Fruit fly (Drosophila melanogaster) whole organism, embryonic: ENCODE results near the gene CG3224.

Source experiments
- Abd-B ChIP-seq: fragments of 200-800 bp; sonication (Bioruptor generic); optimal IDR thresholded peaks from 2 replicates; lab custom pipeline; 2018; ENCODE audit warnings: missing biosample characterization, mild to moderate bottlenecking, missing genetic modification characterization, moderate library complexity
- B-H2 ChIP-seq: fragments of 200-800 bp; sonication (Bioruptor generic); optimal IDR thresholded peaks from 2 replicates; lab custom pipeline; 2018; ENCODE audit warnings: missing biosample characterization, mild to moderate bottlenecking, missing genetic modification characterization
- BEAF-32 ChIP-seq: fragments of 200-800 bp; sonication (Bioruptor generic); optimal IDR thresholded peaks from 3 replicates; lab custom pipeline; 2017; ENCODE audit warnings: missing biosample characterization, missing genetic modification characterization, mild to moderate bottlenecking, moderate library complexity, missing genetic modification reagents
- Blimp-1 ChIP-seq: fragments of 200-800 bp; sonication (Bioruptor generic); optimal IDR thresholded peaks from 3 replicates; lab custom pipeline; 2018; ENCODE audit warnings: missing biosample characterization, missing genetic modification characterization, mild to moderate bottlenecking, moderate library complexity, missing genetic modification reagents
- CG10366 ChIP-seq: fragments of 200-800 bp; sonication (Bioruptor generic); IDR thresholded peaks from 2 replicates; pipeline ENCODE4 v1.3.6; 2022; ENCODE audit warnings: missing biosample characterization, missing genetic modification characterization
- CG10979 ChIP-seq: fragments of 200-800 bp; sonication (Bioruptor generic); optimal IDR thresholded peaks from 2 replicates; lab custom pipeline; 2018; ENCODE audit warnings: missing biosample characterization, mild to moderate bottlenecking, missing genetic modification characterization, moderate library complexity
- CG1233 ChIP-seq: fragments of 200-800 bp; sonication (Bioruptor generic); optimal IDR thresholded peaks from 4 replicates; lab custom pipeline; 2018; ENCODE audit warnings: missing biosample characterization, mild to moderate bottlenecking, missing genetic modification characterization
- CG13123 ChIP-seq: fragments of 200-800 bp; sonication (Bioruptor generic); optimal IDR thresholded peaks from 2 replicates; lab custom pipeline; 2016; ENCODE audit warnings: missing biosample characterization, missing genetic modification characterization
- CG13894 ChIP-seq: fragments of 200-800 bp; sonication (Bioruptor generic); optimal IDR thresholded peaks from 3 replicates; lab custom pipeline; 2018; ENCODE audit warnings: missing biosample characterization, mild to moderate bottlenecking, missing genetic modification characterization, moderate library complexity
- CG14667 ChIP-seq: fragments of 200-800 bp; sonication (Bioruptor generic); IDR thresholded peaks from 2 replicates; pipeline ENCODE4 v1.3.6; 2022; ENCODE audit warnings: missing biosample characterization, missing genetic modification characterization
- CG15601 ChIP-seq: fragments of 200-800 bp; sonication (Bioruptor generic); optimal IDR thresholded peaks from 3 replicates; lab custom pipeline; 2019; ENCODE audit warnings: missing biosample characterization, mild to moderate bottlenecking, missing genetic modification characterization, moderate library complexity
- CG17328 ChIP-seq: fragments of 200-800 bp; sonication (Bioruptor generic); IDR thresholded peaks from 2 replicates; pipeline ENCODE4 v1.3.6; 2022; ENCODE audit warnings: missing biosample characterization, missing genetic modification characterization
- CG18619 ChIP-seq: fragments of 200-800 bp; sonication (Bioruptor generic); optimal IDR thresholded peaks from 3 replicates; lab custom pipeline; 2017; ENCODE audit warnings: missing biosample characterization, mild to moderate bottlenecking, missing genetic modification characterization
- CG2116 ChIP-seq: fragments of 200-800 bp; sonication (Bioruptor generic); optimal IDR thresholded peaks from 3 replicates; lab custom pipeline; 2018; ENCODE audit warnings: missing biosample characterization, mild to moderate bottlenecking, missing genetic modification characterization
- CG2129 ChIP-seq: fragments of 200-800 bp; sonication (Bioruptor generic); IDR thresholded peaks from 2 replicates; pipeline ENCODE4 v1.3.6; 2022; ENCODE audit warnings: missing biosample characterization, missing genetic modification characterization; ENCODE audit not compliant: partially characterized antibody
- CG30020 ChIP-seq: fragments of 200-800 bp; optimal IDR thresholded peaks from 2 replicates; lab custom pipeline; 2019; ENCODE audit warnings: missing biosample characterization, mild to moderate bottlenecking, missing genetic modification characterization, moderate library complexity
- CG3163 ChIP-seq: fragments of 200-800 bp; sonication (Bioruptor generic); optimal IDR thresholded peaks from 3 replicates; lab custom pipeline; 2016; ENCODE audit warnings: missing biosample characterization, missing genetic modification characterization
- CG5245 ChIP-seq: fragments of 200-800 bp; sonication (Bioruptor generic); optimal IDR thresholded peaks from 3 replicates; lab custom pipeline; 2016; ENCODE audit warnings: missing biosample characterization, missing genetic modification characterization
- CG7556 ChIP-seq: fragments of 200-800 bp; sonication (Bioruptor generic); optimal IDR thresholded peaks from 2 replicates; lab custom pipeline; 2017; ENCODE audit warnings: missing biosample characterization, mild to moderate bottlenecking, missing genetic modification characterization
- CG7963 ChIP-seq: fragments of 200-800 bp; sonication (Bioruptor generic); IDR thresholded peaks from 3 replicates; pipeline ENCODE4 v1.3.6; 2022; ENCODE audit warnings: missing biosample characterization, missing genetic modification characterization; ENCODE audit not compliant: partially characterized antibody
- CG7987 ChIP-seq: fragments of 200-800 bp; sonication (Bioruptor generic); optimal IDR thresholded peaks from 2 replicates; lab custom pipeline; 2018; ENCODE audit warnings: missing biosample characterization, mild to moderate bottlenecking, missing genetic modification characterization, moderate library complexity
- CG8290 ChIP-seq, 3 experiments: fragments of 200-800 bp; sonication (Bioruptor generic); optimal IDR thresholded peaks; 2 replicates each; lab custom pipeline; 2016 to 2019; ENCODE audit warnings: missing biosample characterization in 3 of 3, missing genetic modification characterization in 3 of 3, mild to moderate bottlenecking in 2 of 3, moderate library complexity in 1 of 3
- CG9797 ChIP-seq: fragments of 200-800 bp; sonication (Bioruptor generic); optimal IDR thresholded peaks from 3 replicates; lab custom pipeline; 2018; ENCODE audit warnings: missing biosample characterization, mild to moderate bottlenecking, missing genetic modification characterization
- CG9817 ChIP-seq: fragments of 200-800 bp; sonication (Bioruptor generic); optimal IDR thresholded peaks from 2 replicates; lab custom pipeline; 2018; ENCODE audit warnings: missing biosample characterization, mild to moderate bottlenecking, missing genetic modification characterization, moderate library complexity
- Camta ChIP-seq: fragments of 200-800 bp; sonication (Bioruptor generic); optimal IDR thresholded peaks from 2 replicates; lab custom pipeline; 2016; ENCODE audit warnings: missing biosample characterization, missing genetic modification characterization
- abd-A ChIP-seq: fragments of 200-800 bp; sonication (Bioruptor generic); optimal IDR thresholded peaks from 3 replicates; lab custom pipeline; 2019; ENCODE audit warnings: missing biosample characterization, mild to moderate bottlenecking, missing genetic modification characterization, moderate library complexity
- aop ChIP-seq: fragments of 200-800 bp; sonication (Bioruptor generic); IDR thresholded peaks from 2 replicates; pipeline ENCODE4 v1.3.6; 2022; ENCODE audit warnings: missing biosample characterization, missing genetic modification characterization
- bab2 ChIP-seq: fragments of 200-800 bp; sonication (Bioruptor generic); optimal IDR thresholded peaks from 2 replicates; lab custom pipeline; 2016; ENCODE audit warnings: missing biosample characterization, missing genetic modification characterization
- chn ChIP-seq: fragments of 200-800 bp; sonication (Bioruptor generic); optimal IDR thresholded peaks from 2 replicates; lab custom pipeline; 2016; ENCODE audit warnings: missing biosample characterization, missing genetic modification characterization
- croc ChIP-seq: fragments of 200-800 bp; sonication (Bioruptor generic); conservative IDR thresholded peaks from 3 replicates; pipeline ENCODE4 v1.3.6; 2022; ENCODE audit warnings: missing biosample characterization, missing genetic modification characterization
- cwo ChIP-seq: fragments of 200-800 bp; sonication (Bioruptor generic); optimal IDR thresholded peaks from 3 replicates; lab custom pipeline; 2017; ENCODE audit warnings: missing biosample characterization, missing genetic modification characterization, mild to moderate bottlenecking, moderate library complexity, missing genetic modification reagents
- dmrt99B ChIP-seq: fragments of 200-800 bp; sonication (Bioruptor generic); optimal IDR thresholded peaks from 2 replicates; lab custom pipeline; 2018; ENCODE audit warnings: missing biosample characterization, mild to moderate bottlenecking, missing genetic modification characterization, moderate library complexity
- gcm ChIP-seq: fragments of 200-800 bp; sonication (Bioruptor generic); optimal IDR thresholded peaks from 2 replicates; lab custom pipeline; 2019; ENCODE audit warnings: missing biosample characterization, mild to moderate bottlenecking, missing genetic modification characterization, moderate library complexity
- grau ChIP-seq: fragments of 200-800 bp; optimal IDR thresholded peaks from 3 replicates; lab custom pipeline; 2019; ENCODE audit warnings: missing biosample characterization, mild to moderate bottlenecking, missing genetic modification characterization, moderate library complexity
- insv ChIP-seq, 2 experiments: fragments of 200-800 bp; sonication (Bioruptor generic); optimal IDR thresholded peaks; 3 replicates each; lab custom pipeline; 2016 to 2018; ENCODE audit warnings: missing biosample characterization in 2 of 2, missing genetic modification characterization in 2 of 2
- jigr1 ChIP-seq: fragments of 200-800 bp; sonication (Bioruptor generic); IDR thresholded peaks from 3 replicates; pipeline ENCODE4 v1.3.6; 2022; ENCODE audit warnings: missing biosample characterization, missing genetic modification characterization
- klu ChIP-seq: fragments of 200-800 bp; sonication (Bioruptor generic); IDR thresholded peaks from 2 replicates; pipeline ENCODE4 v1.3.6; 2022; ENCODE audit warnings: missing biosample characterization, missing genetic modification characterization
- mld ChIP-seq: fragments of 200-800 bp; sonication (Bioruptor generic); IDR thresholded peaks from 3 replicates; pipeline ENCODE4 v1.3.6; 2022; ENCODE audit warnings: missing biosample characterization, missing genetic modification characterization; ENCODE audit not compliant: partially characterized antibody
- oc ChIP-seq: fragments of 200-800 bp; sonication (Bioruptor generic); optimal IDR thresholded peaks from 2 replicates; lab custom pipeline; 2018; ENCODE audit warnings: missing biosample characterization, mild to moderate bottlenecking, missing genetic modification characterization, moderate library complexity
- onecut ChIP-seq: fragments of 200-800 bp; sonication (Bioruptor generic); IDR thresholded peaks from 2 replicates; pipeline ENCODE4 v1.3.6; 2022; ENCODE audit warnings: missing biosample characterization, missing genetic modification characterization
- pho ChIP-seq: fragments of 200-800 bp; sonication (Bioruptor generic); optimal IDR thresholded peaks from 2 replicates; lab custom pipeline; 2016; ENCODE audit warnings: missing biosample characterization, missing genetic modification characterization
- phol ChIP-seq: fragments of 200-800 bp; sonication (Bioruptor generic); optimal IDR thresholded peaks from 3 replicates; lab custom pipeline; 2018; ENCODE audit warnings: missing biosample characterization, mild to moderate bottlenecking, missing genetic modification characterization, moderate library complexity
- pum ChIP-seq: fragments of 200-800 bp; sonication (Bioruptor generic); optimal IDR thresholded peaks from 2 replicates; lab custom pipeline; 2016; ENCODE audit warnings: missing biosample characterization, missing genetic modification characterization
- repo ChIP-seq: fragments of 200-800 bp; sonication (Bioruptor generic); optimal IDR thresholded peaks from 2 replicates; lab custom pipeline; 2016; ENCODE audit warnings: missing biosample characterization, missing genetic modification characterization
- run ChIP-seq: fragments of 200-800 bp; sonication (Bioruptor generic); optimal IDR thresholded peaks from 3 replicates; lab custom pipeline; 2018; ENCODE audit warnings: missing biosample characterization, mild to moderate bottlenecking, missing genetic modification characterization
- trem ChIP-seq: fragments of 200-800 bp; optimal IDR thresholded peaks from 3 replicates; lab custom pipeline; 2019; ENCODE audit warnings: missing biosample characterization, mild to moderate bottlenecking, missing genetic modification characterization, moderate library complexity
- vnd ChIP-seq: fragments of 200-800 bp; sonication (Bioruptor generic); IDR thresholded peaks from 3 replicates; pipeline ENCODE4 v1.3.6; 2022; ENCODE audit warnings: missing biosample characterization, missing genetic modification characterization; ENCODE audit not compliant: partially characterized antibody
- zen2 ChIP-seq: fragments of 200-800 bp; sonication (Bioruptor generic); IDR thresholded peaks from 3 replicates; pipeline ENCODE4 v1.3.6; 2022; ENCODE audit warnings: missing biosample characterization, missing genetic modification characterization; ENCODE audit not compliant: partially characterized antibody

The CG3224 gene

DNA sequence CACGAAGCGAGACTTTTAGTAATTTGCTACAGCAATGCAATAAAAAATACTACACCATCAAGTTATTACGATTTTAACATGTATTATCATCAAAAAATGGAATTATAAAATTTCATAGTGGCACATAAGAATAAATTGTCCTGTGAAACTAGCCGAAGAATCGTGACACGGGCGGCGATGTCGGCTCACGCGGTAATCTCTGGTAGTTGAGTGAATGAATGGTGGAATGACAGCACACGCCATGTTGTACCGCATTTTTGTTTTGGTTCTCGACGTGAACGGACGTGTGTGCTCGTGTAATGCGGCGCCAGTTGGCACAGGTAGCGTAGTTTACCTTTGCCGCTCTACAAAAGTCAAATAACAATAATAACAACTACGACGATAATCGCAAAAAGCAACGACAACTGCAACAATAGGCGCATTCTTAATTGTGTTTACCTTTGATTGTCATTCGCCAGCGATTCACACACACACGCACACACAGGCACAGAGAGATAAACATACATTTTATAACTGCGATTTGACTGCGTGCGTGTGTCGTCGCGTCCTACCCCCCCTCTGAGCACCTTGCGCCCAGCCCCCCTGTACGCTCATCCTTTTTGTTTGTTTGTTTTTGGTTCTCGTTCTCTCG, 38.1 kb upstream of the CG3224 start, which contains the start of gene CG14441 (continued):
- TF ChIP-seq CG13123 (GFP tag; lab: Kevin White, UChicago): no peak
- peak; percentile 25 for TF ChIP-seq CG7987
- TF ChIP-seq CG18619 (GFP tag; lab: Kevin White, UChicago): peak; percentile 47
- peak; percentile 10 for TF ChIP-seq pho (GFP tag; lab: Kevin White, UChicago)
- TF ChIP-seq CG13894 (tag; lab: Kevin White, UChicago): peak; percentile 77
- TF ChIP-seq vnd (GFP tag; lab: Robert Waterston, UW): peak; percentile 98
- TF ChIP-seq CG10979 (tag; lab: Kevin White, UChicago): peak; percentile 42
- TF ChIP-seq CG8290 (GFP tag; optimal IDR thresholded peaks at IDR 0.05; lab: Kevin White, UChicago): no peak
- peak; percentile 1 to 55 for TF ChIP-seq CG8290 (tag; optimal IDR thresholded peaks at IDR 0.05; lab: Kevin White, UChicago)
- peak; percentile 6 for TF ChIP-seq CG30020 (tag; lab: Kevin White, UChicago)
- TF ChIP-seq Blimp-1 (GFP tag; lab: Kevin White, UChicago): no peak
- TF ChIP-seq CG3163 (GFP tag; lab: Kevin White, UChicago): peak; percentile 32
- peak; percentile 92 for TF ChIP-seq CG7963
- TF ChIP-seq trem (tag; lab: Kevin White, UChicago): no peak
- TF ChIP-seq gcm (GFP tag; lab: Kevin White, UChicago): peak; percentile 25
- no peak for TF ChIP-seq pum
- peak; percentile 78 for TF ChIP-seq B-H2 (GFP tag; lab: Kevin White, UChicago)
- no peak for TF ChIP-seq CG17328 (GFP tag; lab: Robert Waterston, UW)
- TF ChIP-seq aop (GFP tag; lab: Robert Waterston, UW): no peak
- TF ChIP-seq CG2129 (GFP tag; lab: Robert Waterston, UW): peak; percentile 100
- peak; percentile 30 for TF ChIP-seq Camta
- peak; percentile 12 for TF ChIP-seq CG15601 (tag; lab: Kevin White, UChicago)
- TF ChIP-seq bab2 (GFP tag; lab: Kevin White, UChicago): peak; percentile 17
- no peak for TF ChIP-seq Abd-B
- no peak for TF ChIP-seq CG5245 (GFP tag; lab: Kevin White, UChicago)
- TF ChIP-seq CG2116 (GFP tag; lab: Kevin White, UChicago): no peak
- TF ChIP-seq cwo (GFP tag; lab: Kevin White, UChicago): peak; percentile 63
- peak; percentile 8 for TF ChIP-seq CG1233
- TF ChIP-seq croc (GFP tag; lab: Robert Waterston, UW): no peak
- TF ChIP-seq abd-A (tag; lab: Kevin White, UChicago): peak; percentile 78
- TF ChIP-seq phol (tag; lab: Kevin White, UChicago): peak; percentile 62
- no peak for TF ChIP-seq chn (GFP tag; lab: Kevin White, UChicago)
- no peak for TF ChIP-seq CG10366 (GFP tag; lab: Robert Waterston, UW)
- TF ChIP-seq mld (GFP tag; lab: Robert Waterston, UW): peak; percentile 96
- no peak for TF ChIP-seq CG14667 (GFP tag; lab: Robert Waterston, UW)
- peak; percentile 98 for TF ChIP-seq zen2 (GFP tag; lab: Robert Waterston, UW)
- no peak for TF ChIP-seq CG9797 (GFP tag; lab: Kevin White, UChicago)
- TF ChIP-seq run: no peak
- TF ChIP-seq grau (tag; lab: Kevin White, UChicago): peak; percentile 65
- TF ChIP-seq onecut (GFP tag; lab: Robert Waterston, UW): no peak
- TF ChIP-seq CG9817 (tag; lab: Kevin White, UChicago): no peak
- TF ChIP-seq insv (GFP tag; optimal IDR thresholded peaks at IDR 0.05; lab: Kevin White, UChicago): peak in 1 of 2 experiments; percentile 44
- no peak for TF ChIP-seq oc
- peak; percentile 43 for TF ChIP-seq CG7556 (GFP tag; lab: Kevin White, UChicago)
- TF ChIP-seq repo (GFP tag; lab: Kevin White, UChicago): no peak
- no peak for TF ChIP-seq klu (GFP tag; lab: Robert Waterston, UW)
- peak; percentile 56 for TF ChIP-seq dmrt99B (tag; lab: Kevin White, UChicago)
- TF ChIP-seq BEAF-32: peak; percentile 94
- no peak for TF ChIP-seq jigr1 (GFP tag; lab: Robert Waterston, UW)
